Fruit fly (Drosophila melanogaster) whole organism, pupa: ENCODE results near the gene Prim2.

Experiments
- CG32121 ChIP-seq: fragments of 200-800 bp; sonication (Bioruptor generic); IDR thresholded peaks from 2 replicates; pipeline ENCODE4 v1.3.6; 2022; ENCODE audit warnings: missing biosample characterization, missing genetic modification characterization
- CG34367 ChIP-seq: fragments of 200-800 bp; sonication (Bioruptor generic); optimal IDR thresholded peaks from 2 replicates; lab custom pipeline; 2018; ENCODE audit warnings: missing biosample characterization, mild to moderate bottlenecking, missing genetic modification characterization

dm6 chr3L:20379496-20379895 lies 18.1 kb upstream of the Prim2 start:
- no peak for TF ChIP-seq CG32121
- no peak for TF ChIP-seq CG34367
